Fruit fly (Drosophila melanogaster): Measurements from ENCODE around the gene tomboy20.

tomboy20 gene

DNA sequence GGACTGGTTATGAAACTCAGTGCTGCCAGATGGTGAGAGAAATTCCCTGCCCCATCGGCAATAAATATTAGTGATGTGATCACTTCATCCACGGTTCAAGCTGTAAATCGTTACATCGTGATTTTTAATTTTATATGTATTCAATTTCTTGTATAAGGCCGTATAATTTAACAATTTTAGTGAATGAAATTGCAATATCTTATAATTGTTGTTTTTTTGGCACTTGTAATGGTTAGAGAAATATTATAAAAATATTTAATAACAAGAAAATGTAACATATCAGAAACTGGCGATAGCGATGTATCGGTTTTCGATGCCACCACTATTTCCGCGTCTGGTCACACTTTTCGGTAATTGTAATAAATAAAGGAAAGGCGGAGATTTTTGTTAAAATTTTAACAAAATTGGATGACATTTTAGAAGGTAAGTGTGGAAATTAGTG lies 48.3 kb upstream of the tomboy20 start, which contains the start of the genes mRpL37 and Rbp1 (continued):
- TF ChIP-seq CG7745 (tag; optimal IDR thresholded peaks at IDR 0.05), result no peak
- no peak for TF ChIP-seq kah (GFP tag; optimal IDR thresholded peaks at IDR 0.05)
- no peak for TF ChIP-seq toy (GFP tag; IDR thresholded peaks at IDR 0.05)
- peak; percentile 27; the same call in 1 of the 3 replicates for TF ChIP-seq ase (GFP tag; IDR thresholded peaks at IDR 0.05)
- TF ChIP-seq CG14050 (GFP tag; IDR thresholded peaks at IDR 0.05), result peak; percentile 34; the same call in 1 of the 3 replicates
- TF ChIP-seq fru (optimal IDR thresholded peaks at IDR 0.05), result no peak
- peak; percentile 24 for TF ChIP-seq Dad (GFP tag; optimal IDR thresholded peaks at IDR 0.05)
- no peak for TF ChIP-seq ab (GFP tag; optimal IDR thresholded peaks at IDR 0.05)
- TF ChIP-seq CG1024 (GFP tag; IDR thresholded peaks at IDR 0.05), result no peak
- 0 out of 2 replicates have a peak, but pooled peaks have one; percentile 52 for TF ChIP-seq CG31224 (GFP tag; IDR thresholded peaks at IDR 0.05)
- TF ChIP-seq CG11504 (tag; optimal IDR thresholded peaks at IDR 0.05), result peak; percentile 81
- peak; percentile 88 for TF ChIP-seq trem (tag; optimal IDR thresholded peaks at IDR 0.05)
- peak; percentile 76 for TF ChIP-seq Nf-YC (tag; optimal IDR thresholded peaks at IDR 0.05)
- TF ChIP-seq btn (GFP tag; optimal IDR thresholded peaks at IDR 0.05), result no peak
- peak; percentile 63 for TF ChIP-seq CG18476 (GFP tag; optimal IDR thresholded peaks at IDR 0.05)
- peak; percentile 56; the same call in 1 of the 2 replicates for TF ChIP-seq CG14441 (GFP tag; IDR thresholded peaks at IDR 0.05)
- TF ChIP-seq tx (GFP tag; optimal IDR thresholded peaks at IDR 0.05), result no peak
- TF ChIP-seq CG14860 (GFP tag; IDR thresholded peaks at IDR 0.05; ENCODE audit: partially characterized antibody), result peak; percentile 95
- TF ChIP-seq pho (GFP tag; optimal IDR thresholded peaks at IDR 0.05), result peak; percentile 40
- no peak for TF ChIP-seq NK7.1 (GFP tag; optimal IDR thresholded peaks at IDR 0.05)
- no peak for TF ChIP-seq Hey (tag; optimal IDR thresholded peaks at IDR 0.05)
- TF ChIP-seq CG1832 (GFP tag; optimal IDR thresholded peaks at IDR 0.05), result no peak
- TF ChIP-seq CG12155 (GFP tag; optimal IDR thresholded peaks at IDR 0.05), result peak; percentile 79
- TF ChIP-seq CG2202 (tag; optimal IDR thresholded peaks at IDR 0.05), result peak; percentile 23
- TF ChIP-seq CG12104 (GFP tag; optimal IDR thresholded peaks at IDR 0.05), result peak; percentile 50
- TF ChIP-seq Rx (GFP tag; IDR thresholded peaks at IDR 0.05), result no peak; the same call in 1 of the 2 replicates
- no peak for TF ChIP-seq CG5953 (GFP tag; IDR thresholded peaks at IDR 0.05)
- TF ChIP-seq CG7786 (GFP tag; optimal IDR thresholded peaks at IDR 0.05), result peak; percentile 33
- TF ChIP-seq CG3065 (GFP tag; optimal IDR thresholded peaks at IDR 0.05), result peak; percentile 23
- peak; percentile 45 for TF ChIP-seq Fer2 (tag; optimal IDR thresholded peaks at IDR 0.05)
- TF ChIP-seq Sry-β (GFP tag; optimal IDR thresholded peaks at IDR 0.05), result peak; percentile 72
- TF ChIP-seq CG15011 (GFP tag; optimal IDR thresholded peaks at IDR 0.05), result no peak
- TF ChIP-seq zfh1 (GFP tag; IDR thresholded peaks at IDR 0.05), result peak; percentile 41; the same call in 1 of the 3 replicates
- peak; percentile 85 for TF ChIP-seq CG3847 (GFP tag; IDR thresholded peaks at IDR 0.05)
- TF ChIP-seq Blimp-1 (GFP tag; optimal IDR thresholded peaks at IDR 0.05), result no peak
- peak; percentile 35 for TF ChIP-seq CG8089 (GFP tag; optimal IDR thresholded peaks at IDR 0.05)
- peak; percentile 80 for TF ChIP-seq slou (GFP tag; optimal IDR thresholded peaks at IDR 0.05)
- peak; percentile 59 for TF ChIP-seq chn (GFP tag; optimal IDR thresholded peaks at IDR 0.05)
- no peak for TF ChIP-seq CG7963 (GFP tag; IDR thresholded peaks at IDR 0.05; ENCODE audit: partially characterized antibody)
- peak; percentile 53 for TF ChIP-seq CG15514 (GFP tag; optimal IDR thresholded peaks at IDR 0.05)
- TF ChIP-seq ems (GFP tag; optimal IDR thresholded peaks at IDR 0.05), result peak; percentile 88
- TF ChIP-seq Vsx1 (GFP tag; optimal IDR thresholded peaks at IDR 0.05), result no peak
- peak; percentile 5 for TF ChIP-seq CG17912 (GFP tag; optimal IDR thresholded peaks at IDR 0.05)
- TF ChIP-seq wdn (GFP tag; IDR thresholded peaks at IDR 0.05), result no peak
- peak; percentile 91 for TF ChIP-seq Ptx1 (GFP tag; IDR thresholded peaks at IDR 0.05)
- peak; percentile 19 for TF ChIP-seq cwo (GFP tag; optimal IDR thresholded peaks at IDR 0.05)
- peak; percentile 56 for TF ChIP-seq CG18599 (GFP tag; optimal IDR thresholded peaks at IDR 0.05)
- TF ChIP-seq jigr1 (GFP tag; IDR thresholded peaks at IDR 0.05), result peak; percentile 66; the same call in 2 of the 3 replicates
- TF ChIP-seq CG15696 (tag; optimal IDR thresholded peaks at IDR 0.05), result peak; percentile 88
- TF ChIP-seq Dll (GFP tag; IDR thresholded peaks at IDR 0.05; ENCODE audit: partially characterized antibody), result peak; percentile 97
- TF ChIP-seq Hr78 (GFP tag; optimal IDR thresholded peaks at IDR 0.05), result no peak

All from whole organism, embryonic.